Worm (Caenorhabditis elegans) whole organism, mixed stage, embryonic: ENCODE results near the gene W02A2.12.

Experiments used
- M03D4.4 ChIP-seq: sonication (generic microtip); optimal IDR thresholded peaks from 2 replicates; lab custom pipeline; 2017; ENCODE audit warnings: mild to moderate bottlenecking, missing genetic modification characterization, missing compliant biosample characterization
- bed-3 ChIP-seq: fragments of 200-800 bp; sonication (Bioruptor generic); optimal IDR thresholded peaks from 3 replicates; lab custom pipeline; 2018; ENCODE audit warnings: mild to moderate bottlenecking, missing genetic modification characterization, moderate library complexity, missing compliant biosample characterization
- blmp-1 ChIP-seq: fragments of 150-350 bp; optimal IDR thresholded peaks from 2 replicates; lab custom pipeline; 2014; ENCODE audit warnings: missing biosample characterization, missing genetic modification characterization
- ceh-39 ChIP-seq: fragments of 150-350 bp; optimal IDR thresholded peaks from 2 replicates; lab custom pipeline; 2014; ENCODE audit warnings: missing biosample characterization, missing genetic modification characterization
- ceh-43 ChIP-seq: fragments of 200-800 bp; sonication (Bioruptor generic); optimal IDR thresholded peaks from 2 replicates; lab custom pipeline; 2018; ENCODE audit warnings: mild to moderate bottlenecking, missing genetic modification characterization, moderate library complexity, missing compliant biosample characterization
- ceh-83 ChIP-seq: fragments of 200-800 bp; sonication (Bioruptor generic); optimal IDR thresholded peaks from 2 replicates; lab custom pipeline; 2018; ENCODE audit warnings: mild to moderate bottlenecking, missing genetic modification characterization, missing compliant biosample characterization
- ces-1 ChIP-seq: fragments of 150-350 bp; optimal IDR thresholded peaks from 2 replicates; lab custom pipeline; 2014; ENCODE audit warnings: missing biosample characterization, missing genetic modification reagents, missing genetic modification characterization
- cnd-1 ChIP-seq: fragments of 200-800 bp; sonication (Bioruptor generic); optimal IDR thresholded peaks from 2 replicates; lab custom pipeline; 2018; ENCODE audit warnings: mild to moderate bottlenecking, missing genetic modification characterization, missing compliant biosample characterization
- drap-1 ChIP-seq: fragments of 200-800 bp; sonication (Bioruptor generic); optimal IDR thresholded peaks from 3 replicates; lab custom pipeline; 2018; ENCODE audit warnings: mild to moderate bottlenecking, missing genetic modification characterization, missing compliant biosample characterization
- elt-1 ChIP-seq: sonication (generic microtip); optimal IDR thresholded peaks from 2 replicates; lab custom pipeline; 2017; ENCODE audit warnings: missing genetic modification characterization, mild to moderate bottlenecking, missing compliant biosample characterization, antibody characterized with exemption, moderate library complexity, borderline replicate concordance; ENCODE audit not compliant: insufficient read depth
- elt-3 ChIP-seq: fragments of 150-350 bp; optimal IDR thresholded peaks from 2 replicates; lab custom pipeline; 2014; ENCODE audit warnings: missing biosample characterization, missing genetic modification characterization
- flh-1 ChIP-seq: fragments of 200-800 bp; sonication (Bioruptor generic); optimal IDR thresholded peaks from 2 replicates; lab custom pipeline; 2018; ENCODE audit warnings: mild to moderate bottlenecking, missing genetic modification characterization, moderate library complexity, missing compliant biosample characterization
- ham-2 ChIP-seq: fragments of 200-800 bp; sonication (Bioruptor generic); optimal IDR thresholded peaks from 2 replicates; lab custom pipeline; 2018; ENCODE audit warnings: mild to moderate bottlenecking, missing genetic modification characterization, missing compliant biosample characterization
- hlh-1 ChIP-seq: fragments of 150-350 bp; optimal IDR thresholded peaks from 2 replicates; lab custom pipeline; 2014; ENCODE audit warnings: missing biosample characterization, missing genetic modification reagents, missing genetic modification characterization
- lin-13 ChIP-seq: fragments of 150-350 bp; optimal IDR thresholded peaks from 2 replicates; lab custom pipeline; 2014; ENCODE audit warnings: missing biosample characterization, missing genetic modification characterization
- lin-32 ChIP-seq: fragments of 200-800 bp; sonication (Bioruptor generic); optimal IDR thresholded peaks from 2 replicates; lab custom pipeline; 2018; ENCODE audit warnings: mild to moderate bottlenecking, missing genetic modification characterization, missing compliant biosample characterization
- lsy-2 ChIP-seq: fragments of 150-350 bp; optimal IDR thresholded peaks from 2 replicates; lab custom pipeline; 2014; ENCODE audit warnings: missing biosample characterization, missing genetic modification characterization
- mab-5 ChIP-seq: fragments of 150-350 bp; optimal IDR thresholded peaks from 2 replicates; lab custom pipeline; 2014; ENCODE audit warnings: missing biosample characterization, missing genetic modification characterization
- mep-1 ChIP-seq: fragments of 150-350 bp; optimal IDR thresholded peaks from 2 replicates; lab custom pipeline; 2017; ENCODE audit warnings: missing biosample characterization, missing genetic modification reagents, missing genetic modification characterization, inconsistent platforms
- mls-2 ChIP-seq: sonication (generic microtip); optimal IDR thresholded peaks from 2 replicates; lab custom pipeline; 2016; ENCODE audit warnings: mild to moderate bottlenecking, missing genetic modification characterization, moderate library complexity, missing compliant biosample characterization
- nhr-12 ChIP-seq: fragments of 150-350 bp; optimal IDR thresholded peaks from 2 replicates; lab custom pipeline; 2014; ENCODE audit warnings: missing biosample characterization, missing genetic modification characterization
- nhr-2 ChIP-seq: fragments of 150-350 bp; optimal IDR thresholded peaks from 2 replicates; lab custom pipeline; 2014; ENCODE audit warnings: missing biosample characterization, missing genetic modification characterization
- nhr-237 ChIP-seq: fragments of 150-350 bp; optimal IDR thresholded peaks from 2 replicates; lab custom pipeline; 2014; ENCODE audit warnings: missing biosample characterization, missing genetic modification characterization
- nhr-28 ChIP-seq: fragments of 150-350 bp; optimal IDR thresholded peaks from 2 replicates; lab custom pipeline; 2014; ENCODE audit warnings: missing biosample characterization, missing genetic modification characterization
- nhr-76 ChIP-seq: sonication (generic microtip); optimal IDR thresholded peaks from 2 replicates; lab custom pipeline; 2017; ENCODE audit warnings: missing biosample characterization, missing genetic modification characterization
- pha-4 ChIP-seq: fragments of 150-350 bp; optimal IDR thresholded peaks from 2 replicates; lab custom pipeline; 2018; ENCODE audit warnings: missing biosample characterization, missing genetic modification reagents, missing genetic modification characterization
- sem-2 ChIP-seq: fragments of 200-800 bp; sonication (Bioruptor generic); optimal IDR thresholded peaks from 2 replicates; lab custom pipeline; 2018; ENCODE audit warnings: mild to moderate bottlenecking, missing genetic modification characterization, missing compliant biosample characterization
- snpc-4 ChIP-seq: fragments of 150-350 bp; optimal IDR thresholded peaks from 2 replicates; lab custom pipeline; 2014; ENCODE audit warnings: missing biosample characterization, missing genetic modification characterization
- sptf-1 ChIP-seq: sonication (generic microtip); optimal IDR thresholded peaks from 2 replicates; lab custom pipeline; 2017; ENCODE audit warnings: mild to moderate bottlenecking, missing genetic modification characterization, moderate library complexity, missing compliant biosample characterization
- tbx-8 ChIP-seq: fragments of 200-800 bp; sonication (Bioruptor generic); optimal IDR thresholded peaks from 2 replicates; lab custom pipeline; 2018; ENCODE audit warnings: mild to moderate bottlenecking, missing genetic modification characterization, moderate library complexity, missing compliant biosample characterization
- unc-120 ChIP-seq: sonication (generic microtip); optimal IDR thresholded peaks from 2 replicates; lab custom pipeline; 2017; ENCODE audit warnings: missing genetic modification characterization, missing compliant biosample characterization; ENCODE audit not compliant: poor library complexity, severe bottlenecking
- unc-39 ChIP-seq: fragments of 150-350 bp; optimal IDR thresholded peaks from 2 replicates; lab custom pipeline; 2014; ENCODE audit warnings: missing biosample characterization, missing genetic modification characterization
- unc-62 ChIP-seq: fragments of 150-350 bp; optimal IDR thresholded peaks from 2 replicates; lab custom pipeline; 2014; ENCODE audit warnings: missing biosample characterization, missing genetic modification reagents, missing genetic modification characterization
- zip-8 ChIP-seq: fragments of 150-350 bp; optimal IDR thresholded peaks from 2 replicates; lab custom pipeline; 2014; ENCODE audit warnings: missing biosample characterization, missing genetic modification characterization
- ztf-11 ChIP-seq: fragments of 150-350 bp; optimal IDR thresholded peaks from 2 replicates; lab custom pipeline; 2014; ENCODE audit warnings: missing biosample characterization, missing genetic modification characterization

The W02A2.12 gene

ce11 chrIV:13389237-13389636 is 40.6 kb upstream of the W02A2.12 start:
- no peak for TF ChIP-seq unc-62 (GFP tag; lab: Kevin White, UChicago)
- TF ChIP-seq ceh-83 (GFP tag; lab: Kevin White, UChicago), result no peak
- no peak for TF ChIP-seq ceh-43
- TF ChIP-seq nhr-2 (tag; lab: Kevin White, UChicago), result no peak
- no peak for TF ChIP-seq mls-2 (tag; lab: Kevin White, UChicago)
- TF ChIP-seq unc-39 (tag; lab: Kevin White, UChicago), result no peak
- TF ChIP-seq ces-1 (GFP tag; lab: Kevin White, UChicago), result no peak

ce11 chrIV:13388779-13389178 is 40.1 kb upstream of the W02A2.12 start:
- TF ChIP-seq ham-2 (GFP tag; lab: Kevin White, UChicago) (no peak), nhr-237 (tag; lab: Kevin White, UChicago) (peak; percentile 3)

- TF ChIP-seq unc-62 (GFP tag; lab: Kevin White, UChicago) (no peak), drap-1 (GFP tag; lab: Kevin White, UChicago) (no peak), ceh-43 (no peak), nhr-76 (tag; lab: Kevin White, UChicago) (no peak), ham-2 (GFP tag; lab: Kevin White, UChicago) (no peak), mab-5 (tag; lab: Kevin White, UChicago) (no peak), bed-3 (GFP tag; lab: Kevin White, UChicago) (no peak), sem-2 (GFP tag; lab: Kevin White, UChicago) (no peak), zip-8 (tag; lab: Kevin White, UChicago) (no peak), pha-4 (no peak), mep-1 (tag; lab: Kevin White, UChicago) (no peak), lin-13 (tag; lab: Kevin White, UChicago) (no peak), tbx-8 (GFP tag; lab: Kevin White, UChicago) (no peak), unc-39 (tag; lab: Kevin White, UChicago) (no peak), blmp-1 (no peak), cnd-1 (no peak), elt-1 (tag; lab: Kevin White, UChicago) (no peak), mls-2 (tag; lab: Kevin White, UChicago) (no peak)
- TF ChIP-seq, all 35 proteins: peak for 0
Measured at ce11 chrIV:13386903-13387302, 38.3 kb upstream of the W02A2.12 start, which contains the start of gene lsm-3. TSS of gene lsm-3 (plus strand) at chrIV:13387203.

ce11 chrIV:13386043-13386442 is 37.4 kb upstream of the W02A2.12 start, which contains the start of the genes Y62E10A.20, Y62E10A.23 and mdt-9:
TSS of gene Y62E10A.20 (minus strand) at chrIV:13386091.
TSS of gene Y62E10A.23 (plus strand) at chrIV:13386324.
TSS of gene mdt-9 (plus strand) at chrIV:13386380.
- TF ChIP-seq ztf-11, result peak; percentile 72
- peak; percentile 78 for TF ChIP-seq ceh-39 (tag; lab: Kevin White, UChicago)
- peak; percentile 72 for TF ChIP-seq unc-120 (tag; lab: Kevin White, UChicago)
- TF ChIP-seq ceh-83 (GFP tag; lab: Kevin White, UChicago), result peak; percentile 69
- peak; percentile 92 for TF ChIP-seq ces-1 (GFP tag; lab: Kevin White, UChicago)
- TF ChIP-seq hlh-1 (tag; lab: Kevin White, UChicago), result peak; percentile 78
- TF ChIP-seq ceh-43, result peak; percentile 74
- TF ChIP-seq zip-8 (tag; lab: Kevin White, UChicago), result no peak
- no peak for TF ChIP-seq unc-39 (tag; lab: Kevin White, UChicago)
- TF ChIP-seq lsy-2 (tag; lab: Kevin White, UChicago), result peak; percentile 76
- TF ChIP-seq M03D4.4 (tag; lab: Kevin White, UChicago), result peak; percentile 80
- TF ChIP-seq nhr-12, result no peak
- no peak for TF ChIP-seq bed-3 (GFP tag; lab: Kevin White, UChicago)
- TF ChIP-seq cnd-1, result peak; percentile 58
- TF ChIP-seq sem-2 (GFP tag; lab: Kevin White, UChicago), result no peak
- TF ChIP-seq sptf-1 (tag; lab: Kevin White, UChicago), result peak; percentile 89
- peak; percentile 62 for TF ChIP-seq nhr-28 (tag; lab: Kevin White, UChicago)
- TF ChIP-seq pha-4, result peak; percentile 64
- TF ChIP-seq nhr-76 (tag; lab: Kevin White, UChicago), result peak; percentile 64
- TF ChIP-seq elt-1 (tag; lab: Kevin White, UChicago), result no peak
- TF ChIP-seq tbx-8 (GFP tag; lab: Kevin White, UChicago), result no peak
- peak; percentile 43 for TF ChIP-seq unc-62 (GFP tag; lab: Kevin White, UChicago)
- TF ChIP-seq lin-32 (GFP tag; lab: Kevin White, UChicago), result no peak
- peak; percentile 2 for TF ChIP-seq mab-5 (tag; lab: Kevin White, UChicago)
- TF ChIP-seq ham-2 (GFP tag; lab: Kevin White, UChicago), result peak; percentile 85
- peak; percentile 66 for TF ChIP-seq nhr-237 (tag; lab: Kevin White, UChicago)
- peak; percentile 8 for TF ChIP-seq nhr-2 (tag; lab: Kevin White, UChicago)
- peak; percentile 57 for TF ChIP-seq blmp-1
- TF ChIP-seq snpc-4, result no peak
- peak; percentile 63 for TF ChIP-seq lin-13 (tag; lab: Kevin White, UChicago)
- peak; percentile 89 for TF ChIP-seq mep-1 (tag; lab: Kevin White, UChicago)
- TF ChIP-seq drap-1 (GFP tag; lab: Kevin White, UChicago), result peak; percentile 75
- peak; percentile 76 for TF ChIP-seq mls-2 (tag; lab: Kevin White, UChicago)
- TF ChIP-seq flh-1 (GFP tag; lab: Kevin White, UChicago), result peak; percentile 21
- TF ChIP-seq elt-3 (tag; lab: Kevin White, UChicago), result no peak
